Worm (Caenorhabditis elegans) whole organism, L4 larva: Measurements from ENCODE around the gene T28D9.16.

Source experiments
- lir-3 ChIP-seq: sonication (generic microtip); optimal IDR thresholded peaks from 2 replicates; lab custom pipeline; 2016; ENCODE audit warnings: mild to moderate bottlenecking, missing genetic modification characterization, missing compliant biosample characterization
- nhr-41 ChIP-seq: fragments of 200-800 bp; sonication (Bioruptor generic); IDR thresholded peaks from 2 replicates; pipeline ENCODE4 v1.3.6; 2022; ENCODE audit warnings: missing genetic modification reagents, missing genetic modification characterization, missing compliant biosample characterization
- snpc-4 ChIP-seq: fragments of 150-350 bp; optimal IDR thresholded peaks from 2 replicates; lab custom pipeline; 2014; ENCODE audit warnings: missing biosample characterization, missing genetic modification characterization
- zag-1 ChIP-seq: fragments of 150-350 bp; optimal IDR thresholded peaks from 2 replicates; lab custom pipeline; 2014; ENCODE audit warnings: missing biosample characterization, missing genetic modification characterization
- zfp-2 ChIP-seq: sonication (generic microtip); optimal IDR thresholded peaks from 2 replicates; lab custom pipeline; 2016; ENCODE audit warnings: mild to moderate bottlenecking, missing genetic modification characterization, missing compliant biosample characterization

ce11 chrII:6469340-6469739 lies 6.1 kb upstream of the T28D9.16 start:
- TF ChIP-seq snpc-4 (tag; lab: Kevin White, UChicago) = no peak
- no peak for TF ChIP-seq zag-1 (tag; lab: Kevin White, UChicago)
- no peak for TF ChIP-seq zfp-2 (tag; lab: Kevin White, UChicago)
- no peak for TF ChIP-seq lir-3
- no peak for TF ChIP-seq nhr-41 (GFP tag; lab: Robert Waterston, UW)
